Worm (Caenorhabditis elegans): ENCODE data around the gene F41G3.10.

- TF ChIP-seq flt-1 (GFP tag; IDR thresholded peaks at IDR 0.05) (no peak), ama-1 (optimal IDR thresholded peaks at IDR 0.05) (no peak), tbx-11 (GFP tag; IDR thresholded peaks at IDR 0.05) (no peak), pes-1 (GFP tag; IDR thresholded peaks at IDR 0.05) (no peak), ceh-13 (GFP tag; optimal IDR thresholded peaks at IDR 0.05) (no peak), tra-4 (tag; optimal IDR thresholded peaks at IDR 0.05) (no peak), B0310.2 (tag; optimal IDR thresholded peaks at IDR 0.05) (no peak), sea-1 (GFP tag; conservative IDR thresholded peaks at IDR 0.05) (no peak), ceh-36 (tag; optimal IDR thresholded peaks at IDR 0.05) (no peak), F13C5.2 (tag; optimal IDR thresholded peaks at IDR 0.05) (no peak), scrt-1 (GFP tag; IDR thresholded peaks at IDR 0.05) (no peak), tbx-37 (GFP tag; conservative IDR thresholded peaks at IDR 0.05) (no peak), aly-1 (tag; optimal IDR thresholded peaks at IDR 0.05) (no peak), ets-7 (tag; optimal IDR thresholded peaks at IDR 0.05) (no peak)
Measured at ce11 chrII:6745783-6746182, 3.5 kb downstream of the F41G3.10 start, which contains the start of gene ins-14.

All from whole organism, early embryonic.